Worm (Caenorhabditis elegans) whole organism, L4/young adult: ENCODE measurements around the gene nkb-2.

Experiments
- W03F9.2 ChIP-seq: fragments of 150-350 bp; optimal IDR thresholded peaks from 2 replicates; lab custom pipeline; 2014; ENCODE audit warnings: missing biosample characterization, missing genetic modification characterization
- dao-5 ChIP-seq: sonication (generic microtip); optimal IDR thresholded peaks from 2 replicates; lab custom pipeline; 2016; ENCODE audit warnings: missing genotype, missing genetic modification characterization, moderate library complexity, missing compliant biosample characterization
- him-1 ChIP-seq: sonication (generic microtip); optimal IDR thresholded peaks from 2 replicates; lab custom pipeline; 2016; ENCODE audit warnings: missing genotype, missing genetic modification reagents, missing genetic modification characterization, missing compliant biosample characterization

- TF ChIP-seq him-1: no peak
- no peak for TF ChIP-seq dao-5 (tag; lab: Kevin White, UChicago)
- TF ChIP-seq W03F9.2 (tag; lab: Kevin White, UChicago): no peak
These were observed 11.9 kb downstream of the nkb-2 start, which contains the start of gene R09H10.2 for ce11 chrIV:10602644-10603043.
